Worm (Caenorhabditis elegans) whole organism, L2 larva: ENCODE results near the gene Y51H4A.1.

Experiments
- C34F6.9 ChIP-seq: fragments of 150-350 bp; optimal IDR thresholded peaks from 2 replicates; lab custom pipeline; 2014; ENCODE audit warnings: missing biosample characterization, missing genetic modification characterization
- F13H6.1 ChIP-seq: sonication (generic microtip); optimal IDR thresholded peaks from 2 replicates; lab custom pipeline; 2016; ENCODE audit warnings: missing genetic modification characterization, missing compliant biosample characterization
- R02D3.7 ChIP-seq: fragments of 150-350 bp; optimal IDR thresholded peaks from 2 replicates; lab custom pipeline; 2014; ENCODE audit warnings: missing biosample characterization, missing genetic modification characterization
- Y55F3AM.14 ChIP-seq: fragments of 200-800 bp; sonication (Bioruptor generic); optimal IDR thresholded peaks from 2 replicates; lab custom pipeline; 2018; ENCODE audit warnings: mild to moderate bottlenecking, missing genetic modification characterization, missing compliant biosample characterization
- ZK546.5 ChIP-seq: sonication (generic microtip); optimal IDR thresholded peaks from 2 replicates; lab custom pipeline; 2017; ENCODE audit warnings: missing biosample characterization, missing genetic modification characterization
- alr-1 ChIP-seq: fragments of 150-350 bp; optimal IDR thresholded peaks from 2 replicates; lab custom pipeline; 2014; ENCODE audit warnings: missing biosample characterization, missing genetic modification characterization
- aly-2 ChIP-seq: fragments of 150-350 bp; optimal IDR thresholded peaks from 2 replicates; lab custom pipeline; 2014; ENCODE audit warnings: missing biosample characterization, missing genetic modification characterization
- ama-1 ChIP-seq: fragments of 150-350 bp; optimal IDR thresholded peaks from 2 replicates; lab custom pipeline; 2018; ENCODE audit warnings: inconsistent platforms
- blmp-1 ChIP-seq: sonication (generic microtip); optimal IDR thresholded peaks from 2 replicates; lab custom pipeline; 2017; ENCODE audit warnings: missing genetic modification characterization, mild to moderate bottlenecking, missing compliant biosample characterization, antibody characterized with exemption, moderate library complexity; ENCODE audit not compliant: insufficient read depth
- ceh-16 ChIP-seq: fragments of 150-350 bp; optimal IDR thresholded peaks from 2 replicates; lab custom pipeline; 2014; ENCODE audit warnings: missing biosample characterization, missing genetic modification characterization
- ceh-82 ChIP-seq: fragments of 150-350 bp; optimal IDR thresholded peaks from 2 replicates; lab custom pipeline; 2014; ENCODE audit warnings: missing biosample characterization, missing genetic modification characterization
- crh-2 ChIP-seq: sonication (generic microtip); optimal IDR thresholded peaks from 2 replicates; lab custom pipeline; 2017; ENCODE audit warnings: missing biosample characterization, missing genetic modification characterization
- dmd-4 ChIP-seq: sonication (generic microtip); optimal IDR thresholded peaks from 2 replicates; lab custom pipeline; 2017; ENCODE audit warnings: missing biosample characterization, missing genetic modification characterization
- egl-27 ChIP-seq: sonication (generic microtip); optimal IDR thresholded peaks from 3 replicates; lab custom pipeline; 2017; ENCODE audit warnings: missing biosample characterization, missing genetic modification reagents, missing genetic modification characterization
- elt-1 ChIP-seq: fragments of 150-350 bp; optimal IDR thresholded peaks from 2 replicates; lab custom pipeline; 2014; ENCODE audit warnings: missing biosample characterization, missing genetic modification characterization
- elt-3 ChIP-seq: sonication (generic microtip); optimal IDR thresholded peaks from 2 replicates; lab custom pipeline; 2017; ENCODE audit warnings: missing biosample characterization, missing genetic modification characterization
- fos-1 ChIP-seq: fragments of 150-350 bp; optimal IDR thresholded peaks from 2 replicates; lab custom pipeline; 2014; ENCODE audit warnings: missing biosample characterization, missing genetic modification characterization
- gmeb-1 ChIP-seq: fragments of 150-350 bp; optimal IDR thresholded peaks from 2 replicates; lab custom pipeline; 2014; ENCODE audit warnings: missing biosample characterization, missing genetic modification characterization
- lin-11 ChIP-seq: fragments of 150-350 bp; sonication (generic microtip); optimal IDR thresholded peaks from 2 replicates; lab custom pipeline; 2014; ENCODE audit warnings: missing biosample characterization, missing genetic modification characterization, inconsistent platforms, mixed read lengths
- lin-13 ChIP-seq: fragments of 150-350 bp; optimal IDR thresholded peaks from 2 replicates; lab custom pipeline; 2014; ENCODE audit warnings: missing biosample characterization, missing genetic modification reagents, missing genetic modification characterization
- lin-39 ChIP-seq: fragments of 150-350 bp; optimal IDR thresholded peaks from 2 replicates; lab custom pipeline; 2014; ENCODE audit warnings: missing biosample characterization, missing genetic modification reagents, missing genetic modification characterization
- lsy-2 ChIP-seq, 2 experiments: fragments of 150-350 bp in 1 of 2; sonication (generic microtip) in 1 of 2; optimal IDR thresholded peaks; 2 replicates each; lab custom pipeline; 2014 to 2017; ENCODE audit warnings: missing biosample characterization in 2 of 2, missing genetic modification characterization in 2 of 2
- mab-5 ChIP-seq: fragments of 150-350 bp; optimal IDR thresholded peaks from 2 replicates; lab custom pipeline; 2014; ENCODE audit warnings: missing biosample characterization, missing genetic modification characterization
- mbf-1 ChIP-seq: sonication (generic microtip); optimal IDR thresholded peaks from 2 replicates; lab custom pipeline; 2017; ENCODE audit warnings: missing biosample characterization, missing genetic modification characterization
- mdl-1 ChIP-seq, 2 experiments: fragments of 150-350 bp in 1 of 2; sonication (generic microtip) in 1 of 2; optimal IDR thresholded peaks; 2 replicates each; lab custom pipeline; 2017; ENCODE audit warnings: missing biosample characterization in 2 of 2, missing genetic modification characterization in 2 of 2
- nhr-10 ChIP-seq: sonication (generic microtip); optimal IDR thresholded peaks from 2 replicates; lab custom pipeline; 2017; ENCODE audit warnings: missing biosample characterization, missing genetic modification characterization
- nhr-11 ChIP-seq: fragments of 150-350 bp; optimal IDR thresholded peaks from 2 replicates; lab custom pipeline; 2014; ENCODE audit warnings: missing biosample characterization, missing genetic modification characterization
- nhr-12 ChIP-seq: fragments of 150-350 bp; optimal IDR thresholded peaks from 2 replicates; lab custom pipeline; 2014; ENCODE audit warnings: missing biosample characterization, missing genetic modification characterization
- nhr-129 ChIP-seq: fragments of 150-350 bp; optimal IDR thresholded peaks from 2 replicates; lab custom pipeline; 2014; ENCODE audit warnings: missing biosample characterization, missing genetic modification characterization
- nhr-23 ChIP-seq: fragments of 150-350 bp; optimal IDR thresholded peaks from 2 replicates; lab custom pipeline; 2014; ENCODE audit warnings: missing biosample characterization, missing genetic modification reagents, missing genetic modification characterization
- nhr-237 ChIP-seq: fragments of 150-350 bp; optimal IDR thresholded peaks from 2 replicates; lab custom pipeline; 2014; ENCODE audit warnings: missing biosample characterization, missing genetic modification characterization
- nhr-25 ChIP-seq: fragments of 150-350 bp; sonication (generic microtip); optimal IDR thresholded peaks from 3 replicates; lab custom pipeline; 2014; ENCODE audit warnings: missing biosample characterization, missing genetic modification characterization
- nhr-6 ChIP-seq: fragments of 150-350 bp; optimal IDR thresholded peaks from 2 replicates; lab custom pipeline; 2014; ENCODE audit warnings: missing biosample characterization, missing genetic modification characterization
- nhr-77 ChIP-seq: fragments of 150-350 bp; optimal IDR thresholded peaks from 2 replicates; lab custom pipeline; 2014; ENCODE audit warnings: missing biosample characterization, missing genetic modification characterization
- peb-1 ChIP-seq: fragments of 150-350 bp; optimal IDR thresholded peaks from 2 replicates; lab custom pipeline; 2014; ENCODE audit warnings: missing biosample characterization, missing genetic modification characterization
- sem-4 ChIP-seq: fragments of 150-350 bp; optimal IDR thresholded peaks from 2 replicates; lab custom pipeline; 2014; ENCODE audit warnings: missing biosample characterization, missing genetic modification reagents, missing genetic modification characterization
- skn-1 ChIP-seq: sonication (generic microtip); optimal IDR thresholded peaks from 2 replicates; lab custom pipeline; 2017; ENCODE audit warnings: missing biosample characterization, missing genetic modification characterization
- sma-3 ChIP-seq: sonication (generic microtip); optimal IDR thresholded peaks from 2 replicates; lab custom pipeline; 2016; ENCODE audit warnings: missing genetic modification reagents, missing genetic modification characterization, missing compliant biosample characterization
- sma-9 ChIP-seq, 2 experiments: fragments of 150-350 bp in 1 of 2; sonication (generic microtip) in 1 of 2; optimal IDR thresholded peaks; 2 replicates each; lab custom pipeline; 2014 to 2016; ENCODE audit warnings: missing genetic modification characterization in 2 of 2, mild to moderate bottlenecking in 1 of 2, missing biosample characterization in 1 of 2, missing compliant biosample characterization in 1 of 2, missing genetic modification reagents in 1 of 2, moderate library complexity in 1 of 2
- snpc-4 ChIP-seq: fragments of 150-350 bp; optimal IDR thresholded peaks from 2 replicates; lab custom pipeline; 2014; ENCODE audit warnings: missing biosample characterization, missing genetic modification characterization
- unc-39 ChIP-seq: fragments of 150-350 bp; optimal IDR thresholded peaks from 2 replicates; lab custom pipeline; 2014; ENCODE audit warnings: missing biosample characterization, missing genetic modification characterization
- unc-55 ChIP-seq: fragments of 150-350 bp; sonication (generic microtip); optimal IDR thresholded peaks from 3 replicates; lab custom pipeline; 2014; ENCODE audit warnings: missing biosample characterization, missing genetic modification reagents, missing genetic modification characterization
- unc-62 ChIP-seq: fragments of 150-350 bp; optimal IDR thresholded peaks from 2 replicates; lab custom pipeline; 2014; ENCODE audit warnings: missing biosample characterization, missing genetic modification reagents, missing genetic modification characterization
- zag-1 ChIP-seq: fragments of 150-350 bp; optimal IDR thresholded peaks from 2 replicates; lab custom pipeline; 2014; ENCODE audit warnings: missing biosample characterization, missing genetic modification characterization
- ztf-1 ChIP-seq: fragments of 200-800 bp; sonication (Bioruptor generic); conservative IDR thresholded peaks from 2 replicates; pipeline ENCODE4 v1.3.6; 2022; ENCODE audit warnings: missing genetic modification characterization, missing compliant biosample characterization
- ztf-11 ChIP-seq: sonication (generic microtip); optimal IDR thresholded peaks from 2 replicates; lab custom pipeline; 2017; ENCODE audit warnings: missing biosample characterization, missing genetic modification characterization
- ztf-4 ChIP-seq: fragments of 150-350 bp; optimal IDR thresholded peaks from 2 replicates; lab custom pipeline; 2014; ENCODE audit warnings: missing biosample characterization, missing genetic modification characterization

Gene Y51H4A.1

ce11 chrIV:16492327-16492726 is 15.2 kb upstream of the Y51H4A.1 start (continued):
- TF ChIP-seq zag-1 (tag; lab: Kevin White, UChicago): peak; percentile 89
- peak; percentile 92 for TF ChIP-seq nhr-129
- no peak for TF ChIP-seq elt-3 (tag; lab: Kevin White, UChicago)
- TF ChIP-seq blmp-1 (tag; lab: Kevin White, UChicago): peak; percentile 50
- TF ChIP-seq sma-9 (GFP tag; optimal IDR thresholded peaks at IDR 0.05; lab: Kevin White, UChicago): peak; percentile 90
- no peak for TF ChIP-seq sma-9 (tag; optimal IDR thresholded peaks at IDR 0.05; lab: Kevin White, UChicago)
- TF ChIP-seq crh-2 (tag; lab: Kevin White, UChicago): peak; percentile 81
- peak; percentile 86 for TF ChIP-seq lin-13 (GFP tag; lab: Kevin White, UChicago)
- TF ChIP-seq ZK546.5 (tag; lab: Kevin White, UChicago): peak; percentile 45
- TF ChIP-seq snpc-4 (tag; lab: Kevin White, UChicago): peak; percentile 52
- TF ChIP-seq skn-1 (tag; lab: Kevin White, UChicago): peak; percentile 42
- TF ChIP-seq nhr-6 (tag; lab: Kevin White, UChicago): peak; percentile 67
- TF ChIP-seq fos-1: peak; percentile 84
- no peak for TF ChIP-seq lin-39 (tag; lab: Kevin White, UChicago)
- peak; percentile 84 for TF ChIP-seq lin-11 (tag; lab: Kevin White, UChicago)
- TF ChIP-seq nhr-25 (tag; lab: Kevin White, UChicago): peak; percentile 85
- no peak for TF ChIP-seq dmd-4 (tag; lab: Kevin White, UChicago)
- no peak for TF ChIP-seq ceh-16
- peak; percentile 23 for TF ChIP-seq nhr-10 (tag; lab: Kevin White, UChicago)
- peak; percentile 82 for TF ChIP-seq ztf-4
- 0 out of 2 replicates have a peak, but pooled peaks have one; percentile 48 for TF ChIP-seq ztf-1 (GFP tag; lab: Robert Waterston, UW)

ce11 chrIV:16491411-16492036 is 14.4 kb upstream of the Y51H4A.1 start:
- TF ChIP-seq unc-62: no peak
- peak; percentile 21 for TF ChIP-seq unc-39 (tag; lab: Kevin White, UChicago)
- TF ChIP-seq lin-13 (GFP tag; lab: Kevin White, UChicago): peak; percentile 77
- no peak for TF ChIP-seq alr-1
- TF ChIP-seq snpc-4 (tag; lab: Kevin White, UChicago): peak; percentile 56
- TF ChIP-seq F13H6.1 (tag; lab: Kevin White, UChicago): peak; percentile 94
- TF ChIP-seq mbf-1 (tag; lab: Kevin White, UChicago): no peak
- TF ChIP-seq skn-1 (tag; lab: Kevin White, UChicago): no peak
- TF ChIP-seq elt-1: no peak
- TF ChIP-seq ceh-82 (tag; lab: Kevin White, UChicago): no peak
- TF ChIP-seq ztf-4: peak; percentile 67
- TF ChIP-seq crh-2 (tag; lab: Kevin White, UChicago): peak; percentile 84
- peak; percentile 75 for TF ChIP-seq zag-1 (tag; lab: Kevin White, UChicago)
- TF ChIP-seq sma-3 (GFP tag; lab: Kevin White, UChicago): no peak
- no peak for TF ChIP-seq nhr-23
- peak; percentile 69 for TF ChIP-seq fos-1
- no peak for TF ChIP-seq nhr-77 (tag; lab: Kevin White, UChicago)
- TF ChIP-seq R02D3.7 (tag; lab: Kevin White, UChicago): no peak
- TF ChIP-seq aly-2: no peak
- TF ChIP-seq ZK546.5 (tag; lab: Kevin White, UChicago): no peak
- TF ChIP-seq elt-3 (tag; lab: Kevin White, UChicago): no peak
- peak; percentile 9 for TF ChIP-seq ama-1 (lab: Kevin White, UChicago)
- peak; percentile 9 for TF ChIP-seq Y55F3AM.14 (GFP tag; lab: Kevin White, UChicago)
- no peak for TF ChIP-seq peb-1 (tag; lab: Kevin White, UChicago)
- no peak for TF ChIP-seq ztf-11 (tag; lab: Kevin White, UChicago)
- TF ChIP-seq ceh-16: no peak
- peak; percentile 53 for TF ChIP-seq mab-5 (tag; lab: Kevin White, UChicago)
- TF ChIP-seq nhr-12 (tag; lab: Kevin White, UChicago): no peak
- no peak for TF ChIP-seq dmd-4 (tag; lab: Kevin White, UChicago)
- peak; percentile 42 for TF ChIP-seq blmp-1 (tag; lab: Kevin White, UChicago)
- TF ChIP-seq ztf-1 (GFP tag; lab: Robert Waterston, UW): no peak
- peak; percentile 41 for TF ChIP-seq egl-27 (tag; lab: Kevin White, UChicago)
- TF ChIP-seq lin-11 (tag; lab: Kevin White, UChicago): peak; percentile 81
- TF ChIP-seq sem-4 (tag; lab: Kevin White, UChicago): peak; percentile 27
- no peak for TF ChIP-seq nhr-10 (tag; lab: Kevin White, UChicago)
- peak; percentile 72 for TF ChIP-seq sma-9 (GFP tag; optimal IDR thresholded peaks at IDR 0.05; lab: Kevin White, UChicago)
- no peak for TF ChIP-seq sma-9 (tag; optimal IDR thresholded peaks at IDR 0.05; lab: Kevin White, UChicago)
- TF ChIP-seq nhr-6 (tag; lab: Kevin White, UChicago): peak; percentile 70
- TF ChIP-seq gmeb-1 (tag; lab: Kevin White, UChicago): peak; percentile 31
- peak; percentile 40 to 70 for TF ChIP-seq lsy-2 (tag; optimal IDR thresholded peaks at IDR 0.05; lab: Kevin White, UChicago)
- peak; percentile 69 for TF ChIP-seq nhr-25 (tag; lab: Kevin White, UChicago)
- TF ChIP-seq unc-55: peak; percentile 69
- no peak for TF ChIP-seq lin-39 (tag; lab: Kevin White, UChicago)
- TF ChIP-seq mdl-1 (tag; optimal IDR thresholded peaks at IDR 0.05; lab: Kevin White, UChicago): peak in 1 of 2 experiments; percentile 59
- no peak for TF ChIP-seq nhr-237 (tag; lab: Kevin White, UChicago)
- no peak for TF ChIP-seq nhr-11 (tag; lab: Kevin White, UChicago)
- peak; percentile 95 for TF ChIP-seq nhr-129
- peak; percentile 67 for TF ChIP-seq C34F6.9 (tag; lab: Kevin White, UChicago)
